Fruit fly (Drosophila melanogaster): Measurements from ENCODE around the gene CG7142.

The CG7142 gene

DNA sequence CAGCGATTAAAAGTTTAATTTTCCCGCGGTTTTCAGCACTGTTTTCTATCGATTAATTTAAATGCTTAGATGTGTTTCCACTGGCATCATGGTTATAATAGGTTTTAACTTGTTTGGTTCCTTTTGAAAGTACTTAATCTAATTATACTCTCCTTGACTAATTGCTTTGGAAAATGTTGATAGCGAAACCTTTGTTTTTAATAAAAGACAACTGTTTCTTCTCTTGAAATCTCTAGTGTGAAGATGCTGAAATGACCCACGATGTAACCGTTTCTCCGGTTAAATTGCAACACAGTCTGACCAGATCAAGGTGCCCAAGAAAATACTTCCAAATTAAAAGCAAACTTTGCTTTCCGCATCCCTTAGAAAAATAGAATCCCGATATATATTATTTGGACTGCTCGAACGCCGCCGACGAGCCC, 19.6 kb upstream of the CG7142 start, which contains the start of gene Dlc90F (continued):
- TF ChIP-seq Abd-B (GFP tag; optimal IDR thresholded peaks at IDR 0.05) (peak; percentile 95), CG6813 (GFP tag; optimal IDR thresholded peaks at IDR 0.05) (no peak), CG30020 (tag; optimal IDR thresholded peaks at IDR 0.05) (peak; percentile 84), TFAM (GFP tag; optimal IDR thresholded peaks at IDR 0.05) (peak; percentile 21), CG12391 (tag; optimal IDR thresholded peaks at IDR 0.05) (peak; percentile 86), CG31441 (GFP tag; IDR thresholded peaks at IDR 0.05) (peak; percentile 75), CG14441 (GFP tag; IDR thresholded peaks at IDR 0.05) (peak; percentile 81), CG17186 (GFP tag; optimal IDR thresholded peaks at IDR 0.05) (peak; percentile 57), CG16779 (GFP tag; IDR thresholded peaks at IDR 0.05) (no peak), E2f1 (GFP tag; IDR thresholded peaks at IDR 0.05) (peak; percentile 83), Pdp1 (GFP tag; optimal IDR thresholded peaks at IDR 0.05) (peak; percentile 78 to 81), D19B (GFP tag; optimal IDR thresholded peaks at IDR 0.05) (peak; percentile 40), croc (GFP tag; conservative IDR thresholded peaks at IDR 0.05) (peak; percentile 68; the same call in 2 of the 3 replicates), CG13775 (GFP tag; optimal IDR thresholded peaks at IDR 0.05) (peak; percentile 74), ftz-f1 (GFP tag; optimal IDR thresholded peaks at IDR 0.05) (no peak), NC2β (GFP tag; optimal IDR thresholded peaks at IDR 0.05) (peak; percentile 80), Poxn (GFP tag; IDR thresholded peaks at IDR 0.05) (no peak), CG9609 (GFP tag; optimal IDR thresholded peaks at IDR 0.05) (peak; percentile 87), CG12744 (GFP tag; optimal IDR thresholded peaks at IDR 0.05) (peak; percentile 64), sob (GFP tag; IDR thresholded peaks at IDR 0.05) (peak; percentile 82; the same call in 1 of the 2 replicates), CG6654 (GFP tag; optimal IDR thresholded peaks at IDR 0.05) (peak; percentile 13), row (GFP tag; IDR thresholded peaks at IDR 0.05) (peak; percentile 89), sens-2 (GFP tag; IDR thresholded peaks at IDR 0.05) (peak; percentile 53), Hr39 (optimal IDR thresholded peaks at IDR 0.05) (no peak), Rfx (GFP tag; IDR thresholded peaks at IDR 0.05) (peak; percentile 86), Awh (GFP tag; IDR thresholded peaks at IDR 0.05) (peak; percentile 69; the same call in 1 of the 2 replicates), CG10462 (GFP tag; optimal IDR thresholded peaks at IDR 0.05) (peak; percentile 58), usp (GFP tag; optimal IDR thresholded peaks at IDR 0.05) (no peak), caup (GFP tag; optimal IDR thresholded peaks at IDR 0.05; ENCODE audit: severe bottlenecking) (peak; percentile 49), CG3163 (GFP tag; optimal IDR thresholded peaks at IDR 0.05) (peak; percentile 55), toy (GFP tag; IDR thresholded peaks at IDR 0.05) (no peak), Hsf (GFP tag; optimal IDR thresholded peaks at IDR 0.05) (peak; percentile 88), Aef1 (GFP tag; IDR thresholded peaks at IDR 0.05) (peak; percentile 83), dysf (GFP tag; IDR thresholded peaks at IDR 0.05) (peak; percentile 86), slp2 (GFP tag; optimal IDR thresholded peaks at IDR 0.05) (peak; percentile 77), sima (GFP tag; optimal IDR thresholded peaks at IDR 0.05) (peak; percentile 46), wdn (GFP tag; IDR thresholded peaks at IDR 0.05) (peak; percentile 41), Ets65A (GFP tag) (peak; percentile 98), CG11247 (GFP tag; IDR thresholded peaks at IDR 0.05) (peak; percentile 82), wek (GFP tag; optimal IDR thresholded peaks at IDR 0.05) (no peak), btn (GFP tag; optimal IDR thresholded peaks at IDR 0.05) (peak; percentile 22), mirr (GFP tag; optimal IDR thresholded peaks at IDR 0.05) (no peak), MESR4 (GFP tag; optimal IDR thresholded peaks at IDR 0.05) (no peak), pb (GFP tag; optimal IDR thresholded peaks at IDR 0.05) (peak; percentile 67), ranshi (GFP tag; IDR thresholded peaks at IDR 0.05) (peak; percentile 72; the same call in 1 of the 2 replicates), CG1792 (GFP tag; optimal IDR thresholded peaks at IDR 0.05) (peak; percentile 51), Atf6 (GFP tag; IDR thresholded peaks at IDR 0.05) (peak; percentile 74; the same call in 1 of the 2 replicates), CG32767 (GFP tag; IDR thresholded peaks at IDR 0.05) (0 out of 2 replicates have a peak, but pooled peaks have one; percentile 15), CkIIα-i1 (GFP tag; IDR thresholded peaks at IDR 0.05) (no peak), dan (GFP tag; IDR thresholded peaks at IDR 0.05) (no peak; the same call in 1 of the 2 replicates), fd102C (GFP tag; optimal IDR thresholded peaks at IDR 0.05) (no peak), Spps (tag; optimal IDR thresholded peaks at IDR 0.05) (no peak), Antp (GFP tag; optimal IDR thresholded peaks at IDR 0.05) (peak; percentile 81)
